Fruit fly (Drosophila melanogaster) whole organism, wandering third instar larva: ENCODE measurements around the gene CG32376.

Experiments
- Abd-B ChIP-seq: fragments of >200 bp; optimal IDR thresholded peaks from 2 replicates; lab custom pipeline; 2017; ENCODE audit warnings: missing biosample characterization, missing genetic modification characterization
- CG32264 ChIP-seq: fragments of 200-800 bp; sonication (Bioruptor generic); optimal IDR thresholded peaks from 2 replicates; lab custom pipeline; 2016; ENCODE audit warnings: missing biosample characterization, missing genetic modification characterization
- CG9705 ChIP-seq: fragments of 200-800 bp; sonication (Bioruptor generic); optimal IDR thresholded peaks from 2 replicates; lab custom pipeline; 2018; ENCODE audit warnings: missing biosample characterization, mild to moderate bottlenecking, missing genetic modification characterization
- Dfd ChIP-seq: fragments of >200 bp; optimal IDR thresholded peaks from 2 replicates; lab custom pipeline; 2017; ENCODE audit warnings: missing biosample characterization, missing genetic modification characterization
- Dif ChIP-seq: fragments of 200-275, 200-300 bp; sonication (Bioruptor generic); optimal IDR thresholded peaks from 2 replicates; lab custom pipeline; 2018; ENCODE audit warnings: missing biosample characterization, missing genetic modification characterization; ENCODE audit not compliant: partially characterized antibody
- GATAd ChIP-seq: sonication (Bioruptor generic); optimal IDR thresholded peaks from 2 replicates; lab custom pipeline; 2016; ENCODE audit warnings: missing biosample characterization, missing genetic modification characterization
- HLH106 ChIP-seq: fragments of 200-800 bp; optimal IDR thresholded peaks from 3 replicates; lab custom pipeline; 2019; ENCODE audit warnings: missing biosample characterization, mild to moderate bottlenecking, missing genetic modification characterization, moderate library complexity
- Hnf4 ChIP-seq: fragments of 200-800 bp; sonication (Bioruptor generic); optimal IDR thresholded peaks from 2 replicates; lab custom pipeline; 2016; ENCODE audit warnings: missing biosample characterization, mild to moderate bottlenecking, missing genetic modification characterization
- Jra ChIP-seq: sonication (Bioruptor generic); optimal IDR thresholded peaks from 2 replicates; lab custom pipeline; 2016; ENCODE audit warnings: missing biosample characterization, missing genetic modification characterization
- Mio ChIP-seq: sonication (Bioruptor generic); optimal IDR thresholded peaks from 2 replicates; lab custom pipeline; 2016; ENCODE audit warnings: missing biosample characterization, missing genetic modification characterization
- N ChIP-seq: fragments of >200 bp; optimal IDR thresholded peaks from 2 replicates; lab custom pipeline; 2018; ENCODE audit warnings: missing biosample characterization, missing external identifiers, missing genetic modification characterization
- OdsH ChIP-seq: fragments of 200-800 bp; sonication (Bioruptor generic); optimal IDR thresholded peaks from 2 replicates; lab custom pipeline; 2016; ENCODE audit warnings: missing biosample characterization, mild to moderate bottlenecking, missing genetic modification characterization
- Sp1 ChIP-seq: fragments of 200-800 bp; sonication (Bioruptor generic); optimal IDR thresholded peaks from 3 replicates; lab custom pipeline; 2019; ENCODE audit warnings: missing biosample characterization, mild to moderate bottlenecking, missing genetic modification characterization, moderate library complexity
- br ChIP-seq: fragments of 200-800 bp; sonication (Bioruptor generic); optimal IDR thresholded peaks from 2 replicates; lab custom pipeline; 2016; ENCODE audit warnings: missing biosample characterization, missing genetic modification characterization
- brk ChIP-seq: fragments of 200-800 bp; sonication (Bioruptor generic); optimal IDR thresholded peaks from 2 replicates; lab custom pipeline; 2016; ENCODE audit warnings: missing biosample characterization, mild to moderate bottlenecking, missing genetic modification characterization
- dl ChIP-seq, 2 experiments: fragments of 175-275, 200-275 bp in 1 of 2; fragments of 200-275 bp in 1 of 2; sonication (Bioruptor generic); optimal IDR thresholded peaks; lab custom pipeline; 2018; ENCODE audit warnings: mild to moderate bottlenecking in 2 of 2, missing biosample characterization in 2 of 2, missing genetic modification characterization in 2 of 2, moderate library complexity in 2 of 2; ENCODE audit not compliant: partially characterized antibody in 2 of 2, insufficient read depth in 1 of 2
- dmrt93B ChIP-seq: fragments of 200-800 bp; sonication (Bioruptor generic); optimal IDR thresholded peaks from 2 replicates; lab custom pipeline; 2018; ENCODE audit warnings: missing biosample characterization, mild to moderate bottlenecking, missing genetic modification characterization
- dsf ChIP-seq: sonication (Bioruptor generic); optimal IDR thresholded peaks from 2 replicates; lab custom pipeline; 2016; ENCODE audit warnings: missing biosample characterization, missing genetic modification characterization, borderline replicate concordance
- ey ChIP-seq: fragments of 200-800 bp; sonication (Bioruptor generic); optimal IDR thresholded peaks from 2 replicates; lab custom pipeline; 2016; ENCODE audit warnings: missing biosample characterization, missing genetic modification characterization
- foxo ChIP-seq, 2 experiments: fragments of 200-800 bp; sonication (Bioruptor generic); optimal IDR thresholded peaks; 2 replicates in 1 of 2; 3 replicates in 1 of 2; lab custom pipeline; 2016 to 2017; ENCODE audit warnings: missing biosample characterization in 2 of 2, missing genetic modification characterization in 2 of 2
- fru ChIP-seq: fragments of 200-800 bp; sonication (Bioruptor generic); optimal IDR thresholded peaks from 3 replicates; lab custom pipeline; 2016; ENCODE audit warnings: missing biosample characterization, mild to moderate bottlenecking, missing genetic modification characterization
- h ChIP-seq: fragments of 200-800 bp; sonication (Bioruptor generic); optimal IDR thresholded peaks from 3 replicates; lab custom pipeline; 2016; ENCODE audit warnings: missing biosample characterization, mild to moderate bottlenecking, missing genetic modification characterization
- jim ChIP-seq: fragments of 175-275, 200-325 bp; sonication (Bioruptor generic); optimal IDR thresholded peaks from 2 replicates; lab custom pipeline; 2016; ENCODE audit warnings: missing biosample characterization, mild to moderate bottlenecking, missing genetic modification characterization
- lola ChIP-seq: fragments of >200 bp; optimal IDR thresholded peaks from 2 replicates; lab custom pipeline; 2017; ENCODE audit warnings: missing biosample characterization, missing genetic modification characterization
- pan ChIP-seq: fragments of >200 bp; optimal IDR thresholded peaks from 2 replicates; lab custom pipeline; 2017
- psq ChIP-seq: fragments of 200-800 bp; sonication (Bioruptor generic); optimal IDR thresholded peaks from 3 replicates; lab custom pipeline; 2017; ENCODE audit warnings: missing biosample characterization, mild to moderate bottlenecking, missing genetic modification characterization, moderate library complexity
- rgr ChIP-seq: fragments of 200-800 bp; sonication (Bioruptor generic); optimal IDR thresholded peaks from 3 replicates; lab custom pipeline; 2016; ENCODE audit warnings: missing biosample characterization, mild to moderate bottlenecking, missing genetic modification characterization
- sage ChIP-seq: fragments of 200-800 bp; sonication (Bioruptor generic); optimal IDR thresholded peaks from 2 replicates; lab custom pipeline; 2016; ENCODE audit warnings: missing biosample characterization, mild to moderate bottlenecking, missing genetic modification characterization
- sv ChIP-seq: fragments of 200-800 bp; sonication (Bioruptor generic); optimal IDR thresholded peaks from 3 replicates; lab custom pipeline; 2016; ENCODE audit warnings: missing biosample characterization, missing genetic modification characterization
- tai ChIP-seq: sonication (Bioruptor generic); optimal IDR thresholded peaks from 2 replicates; lab custom pipeline; 2016; ENCODE audit warnings: missing biosample characterization, missing genetic modification characterization
- woc ChIP-seq: sonication (Bioruptor generic); optimal IDR thresholded peaks from 2 replicates; lab custom pipeline; 2016; ENCODE audit warnings: missing biosample characterization, mild to moderate bottlenecking, missing genetic modification characterization

Gene CG32376

dm6 chr3L:7562310-7562709, 20.1 kb upstream of the CG32376 start, which contains the start of gene frac:
frac (plus strand) TSS chr3L:7562610.
- no peak for TF ChIP-seq CG32264 (GFP tag; lab: Kevin White, UChicago)

dm6 chr3L:7560580-7560979, 18.3 kb upstream of the CG32376 start:
- TF ChIP-seq woc (no peak), Mio (GFP tag; lab: Kevin White, UChicago) (no peak), pan (lab: Kevin White, UChicago) (no peak), tai (GFP tag; lab: Kevin White, UChicago) (no peak), dmrt93B (GFP tag; lab: Kevin White, UChicago) (no peak), rgr (no peak), jim (GFP tag; lab: Kevin White, UChicago) (no peak), sv (GFP tag; lab: Kevin White, UChicago) (no peak), Hnf4 (GFP tag; lab: Kevin White, UChicago) (no peak), dsf (no peak)
- TF ChIP-seq, all 38 proteins: peak for 0

- no peak for TF ChIP-seq lola (GFP tag; lab: Kevin White, UChicago)
- no peak for TF ChIP-seq ey
- TF ChIP-seq Jra (GFP tag; lab: Kevin White, UChicago) = no peak
- no peak for TF ChIP-seq brk
- TF ChIP-seq jim (GFP tag; lab: Kevin White, UChicago) = no peak
- no peak for TF ChIP-seq N
- no peak for TF ChIP-seq CG32264 (GFP tag; lab: Kevin White, UChicago)
- no peak for TF ChIP-seq sage (GFP tag; lab: Kevin White, UChicago)
- no peak for TF ChIP-seq Mio (GFP tag; lab: Kevin White, UChicago)
- TF ChIP-seq OdsH = no peak
- TF ChIP-seq sv (GFP tag; lab: Kevin White, UChicago) = no peak
- TF ChIP-seq dmrt93B (GFP tag; lab: Kevin White, UChicago) = no peak
- no peak for TF ChIP-seq foxo (GFP tag; optimal IDR thresholded peaks at IDR 0.05; lab: Kevin White, UChicago)
- TF ChIP-seq Dif (GFP tag; lab: Kevin White, UChicago) = no peak
- TF ChIP-seq CG9705 (GFP tag; lab: Kevin White, UChicago) = no peak
- TF ChIP-seq Sp1 = no peak
- TF ChIP-seq Abd-B (GFP tag; lab: Kevin White, UChicago) = no peak
- TF ChIP-seq psq (GFP tag; lab: Kevin White, UChicago) = no peak
Measured at dm6 chr3L:7559937-7560336, 17.7 kb upstream of the CG32376 start, which contains the start of gene CG14837. CG14837 (minus strand) TSS chr3L:7560037.

- TF ChIP-seq br (GFP tag; lab: Kevin White, UChicago) (no peak), Dif (GFP tag; lab: Kevin White, UChicago) (no peak), N (no peak), CG32264 (GFP tag; lab: Kevin White, UChicago) (no peak), Jra (GFP tag; lab: Kevin White, UChicago) (no peak), sage (GFP tag; lab: Kevin White, UChicago) (no peak), psq (GFP tag; lab: Kevin White, UChicago) (no peak), ey (no peak), GATAd (GFP tag; lab: Kevin White, UChicago) (no peak), woc (no peak), HLH106 (tag; lab: Kevin White, UChicago) (no peak), dl (GFP tag; optimal IDR thresholded peaks at IDR 0.05; lab: Kevin White, UChicago; ENCODE audit: insufficient read depth in 1 of 2, partially characterized antibody in 2 of 2) (no peak), dmrt93B (GFP tag; lab: Kevin White, UChicago) (no peak), Mio (GFP tag; lab: Kevin White, UChicago) (no peak), dsf (no peak), Dfd (no peak), h (GFP tag; lab: Kevin White, UChicago) (no peak)
- TF ChIP-seq, all 38 proteins: peak for 0
Measured at dm6 chr3L:7553062-7553461, 10.8 kb upstream of the CG32376 start.

dm6 chr3L:7552446-7552845, 10.2 kb upstream of the CG32376 start:
- TF ChIP-seq N = no peak
- TF ChIP-seq sage (GFP tag; lab: Kevin White, UChicago) = no peak
- no peak for TF ChIP-seq Abd-B (GFP tag; lab: Kevin White, UChicago)
- TF ChIP-seq Dif (GFP tag; lab: Kevin White, UChicago) = no peak
- TF ChIP-seq Dfd = no peak
- TF ChIP-seq CG32264 (GFP tag; lab: Kevin White, UChicago) = no peak
- no peak for TF ChIP-seq lola (GFP tag; lab: Kevin White, UChicago)
- no peak for TF ChIP-seq GATAd (GFP tag; lab: Kevin White, UChicago)
- no peak for TF ChIP-seq fru
- no peak for TF ChIP-seq rgr
